Fruit fly (Drosophila melanogaster): ENCODE measurements around the gene Cyp4s3.
A peak's percentile ranks its signal among the peaks of the same experiment; 100 is the strongest.

The Cyp4s3 gene

dm6 chrX:15085777-15086510 is 30.4 kb downstream of the Cyp4s3 start, which contains the start of the genes CG15027 and Dbct (continued):
- TF ChIP-seq sisA (GFP tag; IDR thresholded peaks at IDR 0.05) (peak; percentile 72), tgo (GFP tag; IDR thresholded peaks at IDR 0.05) (peak; percentile 71), sug (tag; optimal IDR thresholded peaks at IDR 0.05) (peak; percentile 73), cwo (GFP tag; optimal IDR thresholded peaks at IDR 0.05) (peak; percentile 14), CG14667 (GFP tag; IDR thresholded peaks at IDR 0.05) (0 out of 2 replicates have a peak, but pooled peaks have one; percentile 27), salm (tag; optimal IDR thresholded peaks at IDR 0.05) (no peak), CG10147 (GFP tag; optimal IDR thresholded peaks at IDR 0.05) (peak; percentile 55), CG5180 (GFP tag; optimal IDR thresholded peaks at IDR 0.05) (peak; percentile 28), Sox102F (GFP tag; optimal IDR thresholded peaks at IDR 0.05) (peak; percentile 65), Usf (GFP tag; optimal IDR thresholded peaks at IDR 0.05) (no peak), Sin3A (optimal IDR thresholded peaks at IDR 0.05) (peak; percentile 17), NK7.1 (GFP tag; optimal IDR thresholded peaks at IDR 0.05) (no peak), HmgZ (tag; optimal IDR thresholded peaks at IDR 0.05) (peak; percentile 84), CHES-1-like (GFP tag; optimal IDR thresholded peaks at IDR 0.05) (peak; percentile 16), CG1233 (GFP tag; optimal IDR thresholded peaks at IDR 0.05) (peak; percentile 58), Awh (GFP tag; IDR thresholded peaks at IDR 0.05) (0 out of 2 replicates have a peak, but pooled peaks have one; percentile 35), aop (GFP tag; IDR thresholded peaks at IDR 0.05) (0 out of 2 replicates have a peak, but pooled peaks have one; percentile 15), maf-S (GFP tag; optimal IDR thresholded peaks at IDR 0.05) (no peak), vnd (GFP tag; IDR thresholded peaks at IDR 0.05; ENCODE audit: partially characterized antibody) (0 out of 3 replicates have a peak, but pooled peaks have one; percentile 57), CG12219 (GFP tag; optimal IDR thresholded peaks at IDR 0.05) (no peak), tap (tag; optimal IDR thresholded peaks at IDR 0.05) (peak; percentile 48), psq (GFP tag; optimal IDR thresholded peaks at IDR 0.05) (peak; percentile 28), Ptx1 (GFP tag; IDR thresholded peaks at IDR 0.05) (peak; percentile 77), jumu (GFP tag; optimal IDR thresholded peaks at IDR 0.05) (no peak), gem (tag; optimal IDR thresholded peaks at IDR 0.05) (peak; percentile 82), Abd-B (GFP tag; optimal IDR thresholded peaks at IDR 0.05) (peak; percentile 48), Ada2b (GFP tag; IDR thresholded peaks at IDR 0.05) (peak; percentile 64), CG12299 (tag; optimal IDR thresholded peaks at IDR 0.05) (peak; percentile 29), hbn (GFP tag; IDR thresholded peaks at IDR 0.05; ENCODE audit: partially characterized antibody) (peak; percentile 64; the same call in 1 of the 2 replicates), CG11398 (GFP tag; optimal IDR thresholded peaks at IDR 0.05) (no peak), nerfin-1 (tag; optimal IDR thresholded peaks at IDR 0.05) (peak; percentile 40), mam (GFP tag; optimal IDR thresholded peaks at IDR 0.05) (peak; percentile 5), YL-1 (GFP tag; optimal IDR thresholded peaks at IDR 0.05) (peak; percentile 88), CG4854 (GFP tag; optimal IDR thresholded peaks at IDR 0.05) (no peak), chif (GFP tag; optimal IDR thresholded peaks at IDR 0.05) (peak in 1 of 2 experiments; percentile 5), CG32767 (GFP tag; IDR thresholded peaks at IDR 0.05) (peak; percentile 68; the same call in 1 of the 2 replicates), CG3838 (GFP tag; optimal IDR thresholded peaks at IDR 0.05) (no peak), CG1024 (GFP tag; IDR thresholded peaks at IDR 0.05) (peak; percentile 48; the same call in 1 of the 2 replicates), twi (tag; optimal IDR thresholded peaks at IDR 0.05) (peak; percentile 75), Elba2 (GFP tag; optimal IDR thresholded peaks at IDR 0.05) (no peak), CG18262 (tag; optimal IDR thresholded peaks at IDR 0.05) (peak; percentile 56), Optix (GFP tag; IDR thresholded peaks at IDR 0.05) (no peak), mld (GFP tag; IDR thresholded peaks at IDR 0.05; ENCODE audit: partially characterized antibody) (0 out of 3 replicates have a peak, but pooled peaks have one; percentile 49), CG11695 (GFP tag; IDR thresholded peaks at IDR 0.05) (peak; percentile 61; the same call in 1 of the 3 replicates), CG9932 (GFP tag; IDR thresholded peaks at IDR 0.05) (peak; percentile 82), Blimp-1 (GFP tag; optimal IDR thresholded peaks at IDR 0.05) (peak; percentile 47), pb (GFP tag; optimal IDR thresholded peaks at IDR 0.05) (no peak), CG4404 (GFP tag; IDR thresholded peaks at IDR 0.05) (peak; percentile 59), CG42726 (GFP tag; IDR thresholded peaks at IDR 0.05; ENCODE audit: partially characterized antibody) (no peak)

Measured in whole organism, embryonic.